Fruit fly (Drosophila melanogaster): ENCODE data around the gene Cpr78Cc.

The Cpr78Cc gene

DNA sequence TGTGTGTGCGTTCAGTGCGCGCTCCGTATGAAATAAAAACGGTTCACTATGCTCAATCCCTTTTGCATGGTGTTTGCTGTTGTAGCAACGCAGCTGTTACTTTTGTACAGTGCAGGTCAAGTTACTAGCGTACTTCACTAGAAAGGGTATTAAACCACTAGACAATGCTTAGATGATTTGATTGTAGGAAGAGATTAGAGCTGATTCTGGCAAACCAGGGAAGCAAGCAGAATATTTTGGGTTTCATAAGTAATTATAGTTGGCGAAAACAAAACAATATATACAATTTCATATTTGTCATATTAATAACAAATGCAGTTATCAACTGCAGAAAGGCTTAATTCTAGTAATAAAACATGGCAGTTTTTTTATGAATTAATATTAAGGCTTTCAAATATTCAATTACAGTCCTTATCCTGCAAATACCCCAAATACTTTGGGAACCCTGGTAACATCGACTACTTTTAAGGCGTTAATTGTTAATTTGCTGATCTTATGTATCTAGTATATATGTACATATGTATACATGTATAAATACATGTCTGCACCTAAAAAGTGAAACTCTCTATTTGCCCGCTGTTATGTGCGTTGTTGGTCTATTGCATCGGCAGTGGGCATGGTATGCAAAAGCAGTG, 46.9 kb downstream of the Cpr78Cc start (continued):
- TF ChIP-seq Eip93F (GFP tag; optimal IDR thresholded peaks at IDR 0.05) (no peak), pdm3 (GFP tag; optimal IDR thresholded peaks at IDR 0.05) (peak; percentile 67), CG9139 (GFP tag; optimal IDR thresholded peaks at IDR 0.05) (no peak), Hr38 (GFP tag; optimal IDR thresholded peaks at IDR 0.05) (no peak), vri (GFP tag; optimal IDR thresholded peaks at IDR 0.05) (peak; percentile 25), CG15336 (GFP tag; IDR thresholded peaks at IDR 0.05) (0 out of 2 replicates have a peak, but pooled peaks have one; percentile 11), achi (GFP tag; optimal IDR thresholded peaks at IDR 0.05) (peak; percentile 53), CG11762 (GFP tag; optimal IDR thresholded peaks at IDR 0.05; ENCODE audit: insufficient read depth) (peak; percentile 53), Eip78C (GFP tag) (peak; percentile 92), lz (GFP tag; optimal IDR thresholded peaks at IDR 0.05) (peak; percentile 50), CG11294 (GFP tag; IDR thresholded peaks at IDR 0.05) (peak; percentile 43; the same call in 1 of the 2 replicates), acj6 (GFP tag; optimal IDR thresholded peaks at IDR 0.05) (peak; percentile 75), topi (GFP tag; optimal IDR thresholded peaks at IDR 0.05) (peak; percentile 64), CG11902 (GFP tag; optimal IDR thresholded peaks at IDR 0.05) (peak; percentile 36), dac (GFP tag; optimal IDR thresholded peaks at IDR 0.05) (peak; percentile 57), CG8119 (GFP tag; IDR thresholded peaks at IDR 0.05) (peak; percentile 49; the same call in 2 of the 3 replicates), CG31627 (GFP tag; optimal IDR thresholded peaks at IDR 0.05) (peak; percentile 67), CG1621 (tag; optimal IDR thresholded peaks at IDR 0.05) (peak; percentile 32), Hr39 (GFP tag; optimal IDR thresholded peaks at IDR 0.05) (peak; percentile 67), Gug (GFP tag; IDR thresholded peaks at IDR 0.05) (peak; percentile 48), CG6854 (GFP tag; optimal IDR thresholded peaks at IDR 0.05) (no peak), CG7368 (GFP tag; optimal IDR thresholded peaks at IDR 0.05) (peak; percentile 45), salr (GFP tag; optimal IDR thresholded peaks at IDR 0.05) (peak; percentile 49 to 83), CG10631 (GFP tag; optimal IDR thresholded peaks at IDR 0.05) (peak; percentile 75), cyc (GFP tag; optimal IDR thresholded peaks at IDR 0.05) (peak; percentile 55)

DNA sequence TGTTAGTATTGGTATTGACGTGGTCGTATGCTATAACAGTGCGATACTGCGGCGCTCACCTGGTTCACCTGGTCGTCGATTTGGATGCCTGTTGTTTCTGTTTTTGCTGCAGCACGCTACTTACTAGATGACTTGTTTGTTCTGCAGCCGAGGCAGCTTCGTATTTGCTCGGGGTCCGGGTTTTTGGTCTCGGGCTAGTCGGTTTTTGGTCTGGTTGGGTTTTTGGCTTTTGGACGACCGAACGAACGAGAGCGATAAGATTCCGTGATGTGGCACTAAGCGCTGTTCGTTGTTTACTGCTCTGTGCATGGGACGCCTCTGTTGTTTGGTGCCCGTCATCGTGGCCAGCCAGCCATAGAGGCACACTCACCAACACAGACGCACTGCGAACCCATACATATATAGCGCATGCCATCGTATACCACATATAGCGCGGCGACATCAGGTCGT, 48.6 kb downstream of the Cpr78Cc start, which contains the start of gene ebd2:
TSS of gene ebd2 (minus strand) at position 306 of the 450 bp plus-strand sequence.
- peak; percentile 46 for TF ChIP-seq Eip78C (GFP tag)
- TF ChIP-seq CG7368 (GFP tag; optimal IDR thresholded peaks at IDR 0.05): peak; percentile 12
- peak in 1 of 2 experiments; percentile 33 for TF ChIP-seq ss (GFP tag; optimal IDR thresholded peaks at IDR 0.05)
- 0 out of 3 replicates have a peak, but pooled peaks have one; percentile 23 for TF ChIP-seq eg (GFP tag; IDR thresholded peaks at IDR 0.05)
- no peak for TF ChIP-seq Lpt (GFP tag; optimal IDR thresholded peaks at IDR 0.05)
- peak; percentile 28 for TF ChIP-seq CG6276 (GFP tag; optimal IDR thresholded peaks at IDR 0.05)
- 0 out of 3 replicates have a peak, but pooled peaks have one; percentile 18 for TF ChIP-seq CG6163 (GFP tag; IDR thresholded peaks at IDR 0.05)
- 0 out of 2 replicates have a peak, but pooled peaks have one; percentile 11 for TF ChIP-seq CG15336 (GFP tag; IDR thresholded peaks at IDR 0.05)
- TF ChIP-seq CG32006 (GFP tag; optimal IDR thresholded peaks at IDR 0.05): no peak
- TF ChIP-seq vri (GFP tag; optimal IDR thresholded peaks at IDR 0.05): peak; percentile 76
- TF ChIP-seq CG9139 (GFP tag; optimal IDR thresholded peaks at IDR 0.05): peak; percentile 13
- TF ChIP-seq achi (GFP tag; optimal IDR thresholded peaks at IDR 0.05): no peak
- TF ChIP-seq OdsH (GFP tag; optimal IDR thresholded peaks at IDR 0.05): no peak
- TF ChIP-seq CG1621 (tag; optimal IDR thresholded peaks at IDR 0.05): peak; percentile 61
- TF ChIP-seq fkh (GFP tag; optimal IDR thresholded peaks at IDR 0.05): peak; percentile 91
- TF ChIP-seq Hr39 (GFP tag; optimal IDR thresholded peaks at IDR 0.05): no peak
- TF ChIP-seq CG3919 (GFP tag; optimal IDR thresholded peaks at IDR 0.05): peak; percentile 27
- no peak for TF ChIP-seq Hr4 (GFP tag; optimal IDR thresholded peaks at IDR 0.05)
